Worm (Caenorhabditis elegans) whole organism, late embryonic: ENCODE measurements around the gene srz-16.

Experiments used
- C08G9.2 ChIP-seq: sonication (generic microtip); optimal IDR thresholded peaks from 2 replicates; lab custom pipeline; 2016; ENCODE audit warnings: mild to moderate bottlenecking, missing genetic modification characterization, moderate library complexity, missing compliant biosample characterization
- C38D4.7 ChIP-seq: fragments of 200-800 bp; sonication (Bioruptor generic); optimal IDR thresholded peaks from 2 replicates; lab custom pipeline; 2018; ENCODE audit warnings: mild to moderate bottlenecking, missing genetic modification characterization, moderate library complexity, missing compliant biosample characterization
- F13H6.1 ChIP-seq: sonication (generic microtip); optimal IDR thresholded peaks from 2 replicates; lab custom pipeline; 2016; ENCODE audit warnings: missing genetic modification characterization, missing compliant biosample characterization
- K02D7.2 ChIP-seq: sonication (generic microtip); optimal IDR thresholded peaks from 2 replicates; lab custom pipeline; 2017; ENCODE audit warnings: mild to moderate bottlenecking, missing genetic modification characterization, missing compliant biosample characterization
- K09A11.1 ChIP-seq: sonication (generic microtip); optimal IDR thresholded peaks from 2 replicates; lab custom pipeline; 2017; ENCODE audit warnings: antibody characterized with exemption, mild to moderate bottlenecking, missing genetic modification characterization, missing compliant biosample characterization; ENCODE audit not compliant: insufficient read depth
- T23F11.4 ChIP-seq: fragments of 200-800 bp; sonication (Bioruptor generic); optimal IDR thresholded peaks from 2 replicates; lab custom pipeline; 2018; ENCODE audit warnings: mild to moderate bottlenecking, missing genetic modification characterization, missing compliant biosample characterization
- Y22D7AL.16 ChIP-seq: sonication (generic microtip); optimal IDR thresholded peaks from 2 replicates; lab custom pipeline; 2016; ENCODE audit warnings: missing genetic modification characterization, missing compliant biosample characterization
- ama-1 ChIP-seq: fragments of 150-350 bp; optimal IDR thresholded peaks from 2 replicates; lab custom pipeline; 2014
- ceh-18 ChIP-seq: sonication (generic microtip); optimal IDR thresholded peaks from 2 replicates; lab custom pipeline; 2016; ENCODE audit warnings: missing genetic modification characterization, missing compliant biosample characterization
- ceh-19 ChIP-seq: fragments of 200-800 bp; sonication (Bioruptor generic); optimal IDR thresholded peaks from 2 replicates; lab custom pipeline; 2018; ENCODE audit warnings: mild to moderate bottlenecking, missing genetic modification characterization, missing compliant biosample characterization
- ceh-2 ChIP-seq: sonication (generic microtip); optimal IDR thresholded peaks from 2 replicates; lab custom pipeline; 2016; ENCODE audit warnings: missing genotype, missing genetic modification characterization, missing compliant biosample characterization
- ceh-24 ChIP-seq: sonication (generic microtip); optimal IDR thresholded peaks from 2 replicates; lab custom pipeline; 2016; ENCODE audit warnings: mild to moderate bottlenecking, missing genetic modification characterization, missing compliant biosample characterization
- ceh-30 ChIP-seq: fragments of 150-350 bp; optimal IDR thresholded peaks from 2 replicates; lab custom pipeline; 2014; ENCODE audit warnings: missing biosample characterization, missing genetic modification characterization
- ceh-31 ChIP-seq: sonication (generic microtip); optimal IDR thresholded peaks from 2 replicates; lab custom pipeline; 2016; ENCODE audit warnings: missing genetic modification characterization, missing compliant biosample characterization
- ceh-45 ChIP-seq: fragments of 200-800 bp; sonication (Bioruptor generic); IDR thresholded peaks from 2 replicates; pipeline ENCODE4 v1.3.6; 2022; ENCODE audit warnings: missing genetic modification reagents, missing genetic modification characterization, missing compliant biosample characterization
- ceh-48 ChIP-seq: sonication (generic microtip); optimal IDR thresholded peaks from 2 replicates; lab custom pipeline; 2016; ENCODE audit warnings: missing genetic modification characterization, inconsistent platforms, missing compliant biosample characterization
- che-1 ChIP-seq: sonication (generic microtip); optimal IDR thresholded peaks from 2 replicates; lab custom pipeline; 2016; ENCODE audit warnings: mild to moderate bottlenecking, missing genetic modification characterization, missing compliant biosample characterization
- dve-1 ChIP-seq: sonication (generic microtip); optimal IDR thresholded peaks from 2 replicates; lab custom pipeline; 2017; ENCODE audit warnings: antibody characterized with exemption, mild to moderate bottlenecking, missing genetic modification characterization, missing compliant biosample characterization
- elt-2 ChIP-seq: sonication (generic microtip); optimal IDR thresholded peaks from 2 replicates; lab custom pipeline; 2016; ENCODE audit warnings: missing genetic modification reagents, missing genetic modification characterization, missing compliant biosample characterization
- eyg-1 ChIP-seq: sonication (generic microtip); optimal IDR thresholded peaks from 2 replicates; lab custom pipeline; 2016; ENCODE audit warnings: missing genotype, missing genetic modification characterization, missing compliant biosample characterization
- fax-1 ChIP-seq: sonication (generic microtip); optimal IDR thresholded peaks from 2 replicates; lab custom pipeline; 2016; ENCODE audit warnings: missing genotype, missing genetic modification characterization, missing compliant biosample characterization
- gmeb-2 ChIP-seq: sonication (generic microtip); optimal IDR thresholded peaks from 2 replicates; lab custom pipeline; 2016; ENCODE audit warnings: missing genetic modification characterization, inconsistent platforms, missing compliant biosample characterization
- hlh-30 ChIP-seq: sonication (generic microtip); optimal IDR thresholded peaks from 2 replicates; lab custom pipeline; 2017; ENCODE audit warnings: antibody characterized with exemption, missing genetic modification characterization, missing compliant biosample characterization; ENCODE audit not compliant: insufficient read depth
- hlh-8 ChIP-seq: sonication (generic microtip); optimal IDR thresholded peaks from 2 replicates; lab custom pipeline; 2016; ENCODE audit warnings: missing genotype, missing genetic modification characterization, missing compliant biosample characterization
- lim-6 ChIP-seq: sonication (generic microtip); optimal IDR thresholded peaks from 2 replicates; lab custom pipeline; 2016; ENCODE audit warnings: missing genetic modification characterization, missing compliant biosample characterization
- nhr-11 ChIP-seq: fragments of 150-350 bp; optimal IDR thresholded peaks from 2 replicates; lab custom pipeline; 2014; ENCODE audit warnings: missing biosample characterization, missing genetic modification characterization
- nhr-232 ChIP-seq: sonication (generic microtip); optimal IDR thresholded peaks from 2 replicates; lab custom pipeline; 2016; ENCODE audit warnings: missing genetic modification characterization, missing compliant biosample characterization
- pat-9 ChIP-seq: fragments of 200-800 bp; sonication (Bioruptor generic); optimal IDR thresholded peaks from 2 replicates; lab custom pipeline; 2018; ENCODE audit warnings: mild to moderate bottlenecking, missing genetic modification characterization, moderate library complexity, missing compliant biosample characterization
- pha-2 ChIP-seq: sonication (generic microtip); optimal IDR thresholded peaks from 2 replicates; lab custom pipeline; 2017; ENCODE audit warnings: mild to moderate bottlenecking, missing genetic modification characterization, missing compliant biosample characterization
- pha-4 ChIP-seq: fragments of 150-350 bp; optimal IDR thresholded peaks from 2 replicates; lab custom pipeline; 2018; ENCODE audit warnings: missing biosample characterization, missing genetic modification reagents, missing genetic modification characterization
- pqm-1 ChIP-seq: sonication (generic microtip); optimal IDR thresholded peaks from 2 replicates; lab custom pipeline; 2016; ENCODE audit warnings: missing genetic modification characterization, missing compliant biosample characterization
- pros-1 ChIP-seq: fragments of 150-350 bp; optimal IDR thresholded peaks from 2 replicates; lab custom pipeline; 2014; ENCODE audit warnings: missing biosample characterization, missing genetic modification reagents, missing genetic modification characterization
- rnt-1 ChIP-seq: sonication (generic microtip); optimal IDR thresholded peaks from 2 replicates; lab custom pipeline; 2016; ENCODE audit warnings: missing genetic modification characterization, missing compliant biosample characterization
- sox-2 ChIP-seq: fragments of 200-800 bp; sonication (Bioruptor generic); IDR thresholded peaks from 2 replicates; pipeline ENCODE4 v1.3.6; 2022; ENCODE audit warnings: missing genetic modification reagents, missing genetic modification characterization, missing compliant biosample characterization
- sox-4 ChIP-seq: sonication (generic microtip); optimal IDR thresholded peaks from 2 replicates; lab custom pipeline; 2017; ENCODE audit warnings: mild to moderate bottlenecking, missing genetic modification characterization, inconsistent platforms, missing compliant biosample characterization
- tbx-7 ChIP-seq: sonication (generic microtip); optimal IDR thresholded peaks from 2 replicates; lab custom pipeline; 2016; ENCODE audit warnings: missing genotype, missing genetic modification characterization, missing compliant biosample characterization
- ttx-3 ChIP-seq: sonication (generic microtip); optimal IDR thresholded peaks from 2 replicates; lab custom pipeline; 2016; ENCODE audit warnings: missing genetic modification reagents, missing genetic modification characterization, missing compliant biosample characterization
- unc-3 ChIP-seq, 2 experiments: fragments of 200-800 bp in 1 of 2; sonication (Bioruptor generic) in 1 of 2; sonication (generic microtip) in 1 of 2; conservative IDR thresholded peaks in 1 of 2; optimal IDR thresholded peaks in 1 of 2; 2 replicates each; pipeline versions ENCODE4 v1.3.6 to Lab custom; 2016 to 2022; ENCODE audit warnings: missing compliant biosample characterization in 2 of 2, missing genetic modification characterization in 2 of 2, missing genetic modification reagents in 1 of 2
- unc-55 ChIP-seq: sonication (generic microtip); optimal IDR thresholded peaks from 2 replicates; lab custom pipeline; 2017; ENCODE audit warnings: missing biosample characterization, missing genetic modification reagents, missing genetic modification characterization
- unc-86 ChIP-seq: sonication (generic microtip); optimal IDR thresholded peaks from 2 replicates; lab custom pipeline; 2016; ENCODE audit warnings: missing genetic modification characterization, missing compliant biosample characterization
- zip-5 ChIP-seq: sonication (generic microtip); optimal IDR thresholded peaks from 2 replicates; lab custom pipeline; 2016; ENCODE audit warnings: missing genetic modification characterization, missing compliant biosample characterization

The srz-16 gene

DNA sequence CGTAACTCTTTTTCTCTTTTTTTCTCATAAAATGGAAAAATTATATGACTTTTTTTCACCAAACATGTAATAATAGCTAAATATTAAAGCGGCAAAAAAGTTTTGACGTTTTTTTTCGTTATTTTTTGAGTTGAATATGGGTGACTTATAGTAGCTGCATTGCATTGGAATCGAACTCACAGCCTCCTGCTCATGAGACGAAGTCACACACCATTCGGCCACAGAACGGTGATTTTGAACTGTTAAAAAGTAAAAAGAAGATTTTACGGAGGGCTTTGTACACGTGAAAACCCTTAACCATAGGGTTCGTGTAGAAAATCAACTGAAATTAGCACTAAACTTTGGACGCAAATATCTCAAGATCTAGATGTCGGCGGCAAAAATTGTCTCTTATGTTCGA is 34.6 kb downstream of the srz-16 start:
- TF ChIP-seq ceh-31 (tag; lab: Kevin White, UChicago) (no peak), pqm-1 (tag; lab: Kevin White, UChicago) (no peak), nhr-11 (tag; lab: Kevin White, UChicago) (no peak), ceh-19 (GFP tag; lab: Kevin White, UChicago) (no peak), Y22D7AL.16 (tag; lab: Kevin White, UChicago) (no peak), ama-1 (lab: Kevin White, UChicago) (no peak), ceh-2 (no peak), ttx-3 (tag; lab: Kevin White, UChicago) (no peak), sox-4 (tag; lab: Kevin White, UChicago) (no peak), ceh-48 (tag; lab: Kevin White, UChicago) (no peak), unc-86 (tag; lab: Kevin White, UChicago) (no peak), ceh-30 (no peak), T23F11.4 (no peak), ceh-18 (tag; lab: Kevin White, UChicago) (no peak), F13H6.1 (tag; lab: Kevin White, UChicago) (no peak), unc-3 (GFP tag; conservative IDR thresholded peaks at IDR 0.05; lab: Robert Waterston, UW) (no peak), unc-3 (tag; optimal IDR thresholded peaks at IDR 0.05; lab: Kevin White, UChicago) (no peak), zip-5 (tag; lab: Kevin White, UChicago) (no peak)
- TF ChIP-seq, all 69 proteins: peak for 0

DNA sequence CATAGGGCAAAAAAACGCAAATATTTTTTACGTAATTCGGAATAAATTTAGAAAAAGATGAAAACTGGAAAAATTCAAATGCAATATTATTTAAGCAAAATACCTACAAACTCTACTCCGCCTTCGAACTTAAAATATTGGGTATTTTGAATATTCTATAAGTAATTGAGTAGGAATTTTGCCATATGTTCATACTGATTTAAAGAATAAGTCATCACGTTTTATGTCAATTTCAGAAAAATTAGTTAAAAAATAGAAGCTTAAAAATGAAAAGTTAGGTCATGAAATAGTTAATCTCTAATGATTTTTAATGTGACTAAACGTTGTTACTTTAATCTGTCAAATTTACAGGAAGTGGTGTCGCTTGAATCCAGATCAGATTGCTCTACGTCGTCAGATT is 35.0 kb downstream of the srz-16 start, which contains the start of gene F19B2.7:
F19B2.7 (plus strand) TSS at position 301 of the 400 bp plus-strand sequence.
- TF ChIP-seq elt-2 (tag; lab: Kevin White, UChicago) (no peak), che-1 (tag; lab: Kevin White, UChicago) (no peak), K09A11.1 (tag; lab: Kevin White, UChicago) (no peak), Y22D7AL.16 (tag; lab: Kevin White, UChicago) (no peak), hlh-30 (tag; lab: Kevin White, UChicago) (no peak), dve-1 (tag; lab: Kevin White, UChicago) (no peak), F13H6.1 (tag; lab: Kevin White, UChicago) (no peak), rnt-1 (no peak), C08G9.2 (tag; lab: Kevin White, UChicago) (no peak), pat-9 (tag; lab: Kevin White, UChicago) (no peak), lim-6 (tag; lab: Kevin White, UChicago) (no peak), fax-1 (tag; lab: Kevin White, UChicago) (no peak), unc-55 (GFP tag; lab: Kevin White, UChicago) (no peak), ceh-45 (GFP tag; lab: Robert Waterston, UW) (no peak), sox-2 (no peak), ceh-24 (tag; lab: Kevin White, UChicago) (no peak), nhr-232 (tag; lab: Kevin White, UChicago) (no peak), pros-1 (tag; lab: Kevin White, UChicago) (no peak)

DNA sequence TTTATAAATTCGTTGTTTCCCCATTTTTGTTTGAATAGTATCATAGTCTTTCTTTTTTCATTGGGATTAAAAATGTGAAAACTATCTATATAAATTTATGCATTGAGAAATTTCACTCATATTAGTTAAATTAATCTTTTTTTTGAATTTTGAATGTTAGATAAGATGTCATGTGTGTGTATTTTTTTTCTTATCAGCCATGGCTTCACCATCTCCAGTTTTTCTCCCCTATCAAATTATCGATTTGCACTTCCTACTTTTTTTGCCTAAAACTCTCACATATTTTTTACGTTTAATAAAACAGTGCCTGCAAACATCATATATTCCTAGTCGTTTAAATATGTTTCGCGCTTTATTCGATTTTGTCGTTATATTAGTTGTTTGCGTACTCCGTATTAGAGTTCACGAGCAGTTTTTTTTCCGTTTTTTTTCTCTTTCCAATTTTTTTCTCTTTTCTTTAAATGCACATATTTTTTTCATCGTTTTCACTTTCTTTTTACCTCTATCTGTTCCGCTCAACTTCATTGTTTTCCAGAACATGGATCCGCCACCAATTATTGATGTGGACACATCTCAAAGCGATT is 38.7 kb downstream of the srz-16 start, which contains the start of gene Y113G7A.13:
Y113G7A.13 (plus strand) TSS at position 534 of the 584 bp plus-strand sequence.
- TF ChIP-seq elt-2 (tag; lab: Kevin White, UChicago) = peak; percentile 42
- TF ChIP-seq C38D4.7 (GFP tag; lab: Kevin White, UChicago) = no peak

DNA sequence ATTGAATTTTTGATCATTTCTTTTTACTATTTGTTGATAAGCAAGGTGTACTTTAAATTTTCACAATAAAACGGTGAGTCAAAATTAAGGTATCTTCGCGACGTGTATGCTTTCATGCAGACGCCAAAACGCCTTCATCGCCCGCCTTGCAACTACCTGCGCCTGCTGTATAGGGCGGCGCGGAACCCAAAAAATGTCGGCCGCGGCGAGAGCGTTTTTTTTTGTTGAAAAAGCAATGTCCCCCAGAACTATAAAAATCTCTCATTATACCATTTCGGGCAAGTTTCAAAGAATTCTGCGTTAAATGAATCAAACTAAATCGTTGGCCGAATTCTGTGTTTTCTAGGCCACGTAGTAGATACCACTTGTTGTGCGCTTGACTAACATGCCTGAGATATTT is 42.8 kb downstream of the srz-16 start:
- TF ChIP-seq tbx-7 (tag; lab: Kevin White, UChicago) = no peak
- TF ChIP-seq gmeb-2 (tag; lab: Kevin White, UChicago) = no peak
- TF ChIP-seq F13H6.1 (tag; lab: Kevin White, UChicago) = no peak
- TF ChIP-seq eyg-1 = no peak
- TF ChIP-seq pat-9 (tag; lab: Kevin White, UChicago) = no peak
- TF ChIP-seq pha-2 (tag; lab: Kevin White, UChicago) = no peak
- no peak for TF ChIP-seq pha-4 (tag; lab: Kevin White, UChicago)
- TF ChIP-seq unc-86 (tag; lab: Kevin White, UChicago) = no peak
- no peak for TF ChIP-seq pros-1 (tag; lab: Kevin White, UChicago)
- TF ChIP-seq K02D7.2 (tag; lab: Kevin White, UChicago) = no peak
- no peak for TF ChIP-seq hlh-8 (tag; lab: Kevin White, UChicago)
